Fruit fly (Drosophila melanogaster): Measurements from ENCODE around the gene Rab1.

Rab1 gene

dm6 chr3R:21295004-21295403 is 26.1 kb upstream of the Rab1 start (continued):
- TF ChIP-seq Ets65A (GFP tag) (peak; percentile 46), Med (GFP tag) (peak; percentile 71), ci (GFP tag; IDR thresholded peaks at IDR 0.05) (peak; percentile 55; the same call in 1 of the 3 replicates), row (GFP tag; IDR thresholded peaks at IDR 0.05) (peak; percentile 29; the same call in 1 of the 3 replicates), CG13894 (tag; optimal IDR thresholded peaks at IDR 0.05) (peak; percentile 20), Stat92E (GFP tag; optimal IDR thresholded peaks at IDR 0.05) (no peak), scrt (GFP tag; optimal IDR thresholded peaks at IDR 0.05) (peak; percentile 50), CG6854 (GFP tag; optimal IDR thresholded peaks at IDR 0.05) (peak; percentile 22), twi (tag; optimal IDR thresholded peaks at IDR 0.05) (peak; percentile 26), kay (GFP tag; optimal IDR thresholded peaks at IDR 0.05) (no peak), CG32767 (GFP tag; IDR thresholded peaks at IDR 0.05) (0 out of 2 replicates have a peak, but pooled peaks have one; percentile 21), bbx (GFP tag; IDR thresholded peaks at IDR 0.05; ENCODE audit: partially characterized antibody) (peak; percentile 26; the same call in 1 of the 2 replicates), Fer1 (GFP tag; optimal IDR thresholded peaks at IDR 0.05) (peak; percentile 37), Awh (GFP tag; IDR thresholded peaks at IDR 0.05) (0 out of 2 replicates have a peak, but pooled peaks have one; percentile 14), zf30C (GFP tag; optimal IDR thresholded peaks at IDR 0.05) (peak; percentile 93), CG18599 (GFP tag; optimal IDR thresholded peaks at IDR 0.05) (peak; percentile 14), crp (GFP tag; optimal IDR thresholded peaks at IDR 0.05) (peak in 1 of 2 experiments; percentile 2), ara (GFP tag; IDR thresholded peaks at IDR 0.05) (0 out of 2 replicates have a peak, but pooled peaks have one; percentile 26), usp (GFP tag; optimal IDR thresholded peaks at IDR 0.05) (no peak), pros (GFP tag; optimal IDR thresholded peaks at IDR 0.05) (peak; percentile 51), CG2120 (GFP tag; optimal IDR thresholded peaks at IDR 0.05) (peak; percentile 25), CG15514 (GFP tag; optimal IDR thresholded peaks at IDR 0.05) (peak; percentile 20), lmd (GFP tag; IDR thresholded peaks at IDR 0.05) (peak; percentile 20; the same call in 1 of the 2 replicates), dmrt99B (tag; optimal IDR thresholded peaks at IDR 0.05) (no peak), CG30403 (GFP tag; optimal IDR thresholded peaks at IDR 0.05) (peak; percentile 0), Hsf (GFP tag; optimal IDR thresholded peaks at IDR 0.05) (peak; percentile 7), Rfx (GFP tag; IDR thresholded peaks at IDR 0.05) (0 out of 2 replicates have a peak, but pooled peaks have one; percentile 32), chinmo (GFP tag; IDR thresholded peaks at IDR 0.05; ENCODE audit: partially characterized antibody) (0 out of 4 replicates have a peak, but pooled peaks have one; percentile 3), lilli (GFP tag; optimal IDR thresholded peaks at IDR 0.05) (peak; percentile 5), onecut (GFP tag; IDR thresholded peaks at IDR 0.05) (0 out of 2 replicates have a peak, but pooled peaks have one; percentile 14), CG2199 (GFP tag; IDR thresholded peaks at IDR 0.05) (peak; percentile 69; the same call in 1 of the 3 replicates), nerfin-2 (GFP tag; IDR thresholded peaks at IDR 0.05; ENCODE audit: partially characterized antibody) (no peak)

DNA sequence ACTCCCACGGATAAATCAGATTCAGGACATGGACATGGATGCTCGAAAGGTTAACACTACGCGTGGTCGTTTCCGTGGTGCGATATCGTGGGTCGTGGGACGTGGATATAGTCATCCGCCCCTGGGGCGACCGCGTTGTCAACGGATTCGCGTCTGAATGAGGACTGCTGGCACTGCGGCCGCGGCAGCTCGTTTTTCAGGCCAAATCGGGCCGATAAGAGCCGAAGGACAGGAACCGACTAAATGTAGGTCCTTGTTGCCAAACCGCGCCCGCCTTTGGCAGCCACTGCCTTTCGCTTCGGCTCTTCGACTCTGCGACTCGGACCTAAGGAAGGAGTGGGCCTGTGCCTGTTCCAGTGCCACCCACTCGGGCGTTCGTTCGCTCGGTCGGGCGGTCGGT is 25.0 kb upstream of the Rab1 start, which contains the start of gene SIFaR:
Gene SIFaR (minus strand): TSS at position 166 of the 400 bp plus-strand sequence.
- TF ChIP-seq Med (GFP tag), result peak; percentile 48
- TF ChIP-seq CG13894 (tag; optimal IDR thresholded peaks at IDR 0.05), result peak; percentile 87
- TF ChIP-seq CG8290 (GFP tag; optimal IDR thresholded peaks at IDR 0.05), result no peak
- no peak for TF ChIP-seq CG8290 (tag; optimal IDR thresholded peaks at IDR 0.05)
- TF ChIP-seq CG13123 (GFP tag; optimal IDR thresholded peaks at IDR 0.05), result no peak
- TF ChIP-seq Rfx (GFP tag; IDR thresholded peaks at IDR 0.05), result 0 out of 2 replicates have a peak, but pooled peaks have one; percentile 4
- no peak for TF ChIP-seq Mes4 (GFP tag; optimal IDR thresholded peaks at IDR 0.05)
- TF ChIP-seq vnd (GFP tag; IDR thresholded peaks at IDR 0.05; ENCODE audit: partially characterized antibody), result no peak
- TF ChIP-seq Dbx (GFP tag; IDR thresholded peaks at IDR 0.05), result 0 out of 3 replicates have a peak, but pooled peaks have one; percentile 38
- peak; percentile 39 for TF ChIP-seq CG10543 (GFP tag; optimal IDR thresholded peaks at IDR 0.05)
- TF ChIP-seq CG31388 (GFP tag; optimal IDR thresholded peaks at IDR 0.05), result no peak
- peak; percentile 96 for TF ChIP-seq Deaf1 (tag; optimal IDR thresholded peaks at IDR 0.05)
- peak; percentile 27 for TF ChIP-seq CG18599 (GFP tag; optimal IDR thresholded peaks at IDR 0.05)

All from whole organism, embryonic.